Fruit fly (Drosophila melanogaster) whole organism, embryonic: ENCODE measurements around the gene Atg14.
A peak's percentile ranks its signal among the peaks of the same experiment; 100 is the strongest.

Experiments used
- Aef1 ChIP-seq: fragments of 200-800 bp; sonication (Bioruptor generic); IDR thresholded peaks from 3 replicates; pipeline ENCODE4 v1.3.6; 2022; ENCODE audit warnings: missing biosample characterization, missing genetic modification characterization
- CG10979 ChIP-seq: fragments of 200-800 bp; sonication (Bioruptor generic); optimal IDR thresholded peaks from 2 replicates; lab custom pipeline; 2018; ENCODE audit warnings: missing biosample characterization, mild to moderate bottlenecking, missing genetic modification characterization, moderate library complexity
- CG11560 ChIP-seq: fragments of 200-800 bp; sonication (Bioruptor generic); IDR thresholded peaks from 3 replicates; pipeline ENCODE4 v1.3.6; 2022; ENCODE audit warnings: missing biosample characterization, missing genetic modification characterization
- CG12071 ChIP-seq: fragments of 200-800 bp; sonication (Bioruptor generic); optimal IDR thresholded peaks from 3 replicates; lab custom pipeline; 2018; ENCODE audit warnings: missing biosample characterization, mild to moderate bottlenecking, missing genetic modification characterization
- CG12155 ChIP-seq: fragments of 200-800 bp; sonication (Bioruptor generic); optimal IDR thresholded peaks from 3 replicates; lab custom pipeline; 2016; ENCODE audit warnings: missing biosample characterization, missing genetic modification characterization
- CG12299 ChIP-seq: fragments of 200-800 bp; sonication (Bioruptor generic); optimal IDR thresholded peaks from 2 replicates; lab custom pipeline; 2018; ENCODE audit warnings: missing biosample characterization, mild to moderate bottlenecking, missing genetic modification characterization
- CG14710 ChIP-seq: fragments of 200-800 bp; sonication (Bioruptor generic); optimal IDR thresholded peaks from 3 replicates; lab custom pipeline; 2019; ENCODE audit warnings: missing biosample characterization, mild to moderate bottlenecking, missing genetic modification characterization, moderate library complexity
- CG15696 ChIP-seq: fragments of 200-800 bp; sonication (Bioruptor generic); optimal IDR thresholded peaks from 2 replicates; lab custom pipeline; 2019; ENCODE audit warnings: missing biosample characterization, mild to moderate bottlenecking, missing genetic modification characterization, moderate library complexity
- CG17359 ChIP-seq: fragments of 200-800 bp; sonication (Bioruptor generic); optimal IDR thresholded peaks from 3 replicates; lab custom pipeline; 2018; ENCODE audit warnings: missing biosample characterization, mild to moderate bottlenecking, missing genetic modification characterization, moderate library complexity
- CG17802 ChIP-seq: fragments of 200-800 bp; sonication (Bioruptor generic); optimal IDR thresholded peaks from 2 replicates; lab custom pipeline; 2018; ENCODE audit warnings: missing biosample characterization, mild to moderate bottlenecking, missing genetic modification characterization, moderate library complexity
- CG3163 ChIP-seq: fragments of 200-800 bp; sonication (Bioruptor generic); optimal IDR thresholded peaks from 3 replicates; lab custom pipeline; 2016; ENCODE audit warnings: missing biosample characterization, missing genetic modification characterization
- CG34422 ChIP-seq: fragments of 200-800 bp; sonication (Bioruptor generic); IDR thresholded peaks from 3 replicates; pipeline ENCODE4 v1.3.6; 2022; ENCODE audit warnings: missing biosample characterization, missing genetic modification characterization
- CG4282 ChIP-seq: fragments of 200-800 bp; sonication (Bioruptor generic); optimal IDR thresholded peaks from 2 replicates; lab custom pipeline; 2016; ENCODE audit warnings: missing biosample characterization, missing genetic modification characterization
- CG4328 ChIP-seq: fragments of 200-800 bp; sonication (Bioruptor generic); optimal IDR thresholded peaks from 3 replicates; lab custom pipeline; 2017; ENCODE audit warnings: missing biosample characterization, missing genetic modification reagents, missing genetic modification characterization
- CG4404 ChIP-seq: fragments of 200-800 bp; sonication (Bioruptor generic); IDR thresholded peaks from 2 replicates; pipeline ENCODE4 v1.3.6; 2022; ENCODE audit warnings: missing biosample characterization, missing genetic modification characterization
- CG4617 ChIP-seq: fragments of 200-800 bp; sonication (Bioruptor generic); optimal IDR thresholded peaks from 3 replicates; lab custom pipeline; 2016; ENCODE audit warnings: missing biosample characterization, missing genetic modification characterization, borderline replicate concordance
- CG6654 ChIP-seq: fragments of 200-800 bp; sonication (Bioruptor generic); optimal IDR thresholded peaks from 2 replicates; lab custom pipeline; 2017; ENCODE audit warnings: missing biosample characterization, mild to moderate bottlenecking, missing genetic modification characterization
- CG8478 ChIP-seq: fragments of >200 bp; optimal IDR thresholded peaks from 2 replicates; lab custom pipeline; 2018
- CHES-1-like ChIP-seq: fragments of 200-800 bp; sonication (Bioruptor generic); optimal IDR thresholded peaks from 2 replicates; lab custom pipeline; 2016; ENCODE audit warnings: missing biosample characterization, missing genetic modification characterization
- CTCF ChIP-seq: fragments of 200-800 bp; sonication (Bioruptor generic); optimal IDR thresholded peaks from 2 replicates; lab custom pipeline; 2017; ENCODE audit warnings: missing biosample characterization, mild to moderate bottlenecking, missing genetic modification characterization, moderate library complexity
- D ChIP-seq, 2 experiments: fragments of 200-800 bp in 1 of 2; fragments of >200 bp in 1 of 2; sonication (Bioruptor generic) in 1 of 2; optimal IDR thresholded peaks; 2 replicates in 1 of 2; 3 replicates in 1 of 2; lab custom pipeline; 2017; ENCODE audit warnings: mild to moderate bottlenecking in 1 of 2, missing biosample characterization in 1 of 2, missing genetic modification characterization in 1 of 2, missing genetic modification reagents in 1 of 2
- Dbx ChIP-seq: fragments of 200-800 bp; sonication (Bioruptor generic); IDR thresholded peaks from 3 replicates; pipeline ENCODE4 v1.3.6; 2022; ENCODE audit warnings: missing biosample characterization, missing genetic modification characterization
- Deaf1 ChIP-seq: fragments of 200-800 bp; optimal IDR thresholded peaks from 3 replicates; lab custom pipeline; 2019; ENCODE audit warnings: missing biosample characterization, mild to moderate bottlenecking, missing genetic modification characterization, moderate library complexity
- Dek ChIP-seq: fragments of 200-800 bp; sonication (Bioruptor generic); optimal IDR thresholded peaks from 3 replicates; lab custom pipeline; 2019; ENCODE audit warnings: missing biosample characterization, mild to moderate bottlenecking, missing genetic modification characterization, moderate library complexity
- Elba2 ChIP-seq: fragments of 200-800 bp; sonication (Bioruptor generic); optimal IDR thresholded peaks from 3 replicates; lab custom pipeline; 2016; ENCODE audit warnings: missing biosample characterization, missing genetic modification characterization
- Fer3 ChIP-seq: fragments of 200-800 bp; sonication (Bioruptor generic); optimal IDR thresholded peaks from 2 replicates; lab custom pipeline; 2018; ENCODE audit warnings: missing biosample characterization, mild to moderate bottlenecking, missing genetic modification characterization, moderate library complexity
- Lhr ChIP-seq: fragments of 200-800 bp; sonication (Bioruptor generic); optimal IDR thresholded peaks from 3 replicates; lab custom pipeline; 2017; ENCODE audit warnings: mild to moderate bottlenecking, missing biosample characterization, missing genetic modification reagents, missing genetic modification characterization
- Lpt ChIP-seq: fragments of >200 bp; optimal IDR thresholded peaks from 2 replicates; lab custom pipeline; 2018; ENCODE audit warnings: missing biosample characterization, missing genetic modification characterization
- MESR4 ChIP-seq: fragments of 200-800 bp; sonication (Bioruptor generic); optimal IDR thresholded peaks from 2 replicates; lab custom pipeline; 2018; ENCODE audit warnings: missing biosample characterization, mild to moderate bottlenecking, missing genetic modification characterization, moderate library complexity
- Mes4 ChIP-seq: fragments of 200-800 bp; sonication (Bioruptor generic); optimal IDR thresholded peaks from 2 replicates; lab custom pipeline; 2016; ENCODE audit warnings: missing biosample characterization, missing genetic modification characterization
- Neu2 ChIP-seq: fragments of 200-800 bp; sonication (Bioruptor generic); optimal IDR thresholded peaks from 3 replicates; lab custom pipeline; 2016; ENCODE audit warnings: missing biosample characterization, missing genetic modification characterization, borderline replicate concordance
- Nf-YB ChIP-seq: fragments of 200-800 bp; sonication (Bioruptor generic); optimal IDR thresholded peaks from 3 replicates; lab custom pipeline; 2019; ENCODE audit warnings: missing biosample characterization, mild to moderate bottlenecking, missing genetic modification characterization, moderate library complexity
- Oaz ChIP-seq: fragments of 200-800 bp; sonication (Bioruptor generic); IDR thresholded peaks from 2 replicates; pipeline ENCODE4 v1.3.6; 2022; ENCODE audit warnings: missing biosample characterization, missing genetic modification characterization
- Scr ChIP-seq: fragments of 200-800 bp; sonication (Bioruptor generic); IDR thresholded peaks from 2 replicates; pipeline ENCODE4 v1.3.6; 2022; ENCODE audit warnings: missing biosample characterization, missing genetic modification characterization; ENCODE audit not compliant: partially characterized antibody
- Spps ChIP-seq: fragments of 200-800 bp; sonication (Bioruptor generic); optimal IDR thresholded peaks from 2 replicates; lab custom pipeline; 2018; ENCODE audit warnings: missing biosample characterization, mild to moderate bottlenecking, missing genetic modification characterization
- Sry-δ ChIP-seq: fragments of 200-800 bp; sonication (Bioruptor generic); optimal IDR thresholded peaks from 2 replicates; lab custom pipeline; 2016; ENCODE audit warnings: missing biosample characterization, missing genetic modification characterization
- TFAM ChIP-seq: fragments of 200-800 bp; sonication (Bioruptor generic); optimal IDR thresholded peaks from 2 replicates; lab custom pipeline; 2017; ENCODE audit warnings: missing biosample characterization, missing genetic modification characterization, inconsistent platforms
- amos ChIP-seq: fragments of 200-800 bp; sonication (Bioruptor generic); IDR thresholded peaks from 2 replicates; pipeline ENCODE4 v1.3.6; 2022; ENCODE audit warnings: missing biosample characterization, missing genetic modification characterization; ENCODE audit not compliant: partially characterized antibody
- ase ChIP-seq: fragments of 200-800 bp; sonication (Bioruptor generic); IDR thresholded peaks from 3 replicates; pipeline ENCODE4 v1.3.6; 2022; ENCODE audit warnings: missing biosample characterization, missing genetic modification characterization
- ci ChIP-seq: fragments of 200-800 bp; sonication (Bioruptor generic); IDR thresholded peaks from 3 replicates; pipeline ENCODE4 v1.3.6; 2022; ENCODE audit warnings: missing biosample characterization, missing genetic modification characterization
- dmrt99B ChIP-seq: fragments of 200-800 bp; sonication (Bioruptor generic); optimal IDR thresholded peaks from 2 replicates; lab custom pipeline; 2018; ENCODE audit warnings: missing biosample characterization, mild to moderate bottlenecking, missing genetic modification characterization, moderate library complexity
- exex ChIP-seq: fragments of 200-800 bp; sonication (Bioruptor generic); optimal IDR thresholded peaks from 4 replicates; lab custom pipeline; 2018; ENCODE audit warnings: missing biosample characterization, mild to moderate bottlenecking, missing genetic modification characterization, moderate library complexity
- inv ChIP-seq: fragments of 200-800 bp; sonication (Bioruptor generic); IDR thresholded peaks from 2 replicates; pipeline ENCODE4 v1.3.6; 2022; ENCODE audit warnings: missing biosample characterization, missing genetic modification characterization; ENCODE audit not compliant: partially characterized antibody
- jigr1 ChIP-seq: fragments of 200-800 bp; sonication (Bioruptor generic); IDR thresholded peaks from 3 replicates; pipeline ENCODE4 v1.3.6; 2022; ENCODE audit warnings: missing biosample characterization, missing genetic modification characterization
- ken ChIP-seq: fragments of 200-800 bp; sonication (Bioruptor generic); IDR thresholded peaks from 3 replicates; pipeline ENCODE4 v1.3.6; 2022; ENCODE audit warnings: missing biosample characterization, missing genetic modification characterization
- lilli ChIP-seq: fragments of 200-800 bp; sonication (Bioruptor generic); optimal IDR thresholded peaks from 3 replicates; lab custom pipeline; 2016; ENCODE audit warnings: missing biosample characterization, missing genetic modification characterization
- lola ChIP-seq, 3 experiments: fragments of >200 bp in 2 of 3; fragments of 200-800 bp in 1 of 3; sonication (Bioruptor generic) in 1 of 3; optimal IDR thresholded peaks; 2 replicates each; lab custom pipeline; 2017 to 2019; ENCODE audit warnings: missing biosample characterization in 3 of 3, missing genetic modification characterization in 3 of 3, mild to moderate bottlenecking in 1 of 3, moderate library complexity in 1 of 3
- stc ChIP-seq: fragments of 200-800 bp; sonication (Bioruptor generic); IDR thresholded peaks from 2 replicates; pipeline ENCODE4 v1.3.6; 2022; ENCODE audit warnings: missing biosample characterization, missing genetic modification characterization
- unc-4 ChIP-seq: fragments of 200-800 bp; sonication (Bioruptor generic); IDR thresholded peaks from 2 replicates; pipeline ENCODE4 v1.3.6; 2022; ENCODE audit warnings: missing biosample characterization, missing genetic modification characterization; ENCODE audit not compliant: partially characterized antibody
- vfl ChIP-seq: fragments of 200-800 bp; sonication (Bioruptor generic); optimal IDR thresholded peaks from 2 replicates; lab custom pipeline; 2016; ENCODE audit warnings: missing biosample characterization, missing genetic modification characterization

Atg14 gene

dm6 chr3R:29148072-29148471, 31.9 kb downstream of the Atg14 start, which contains the start of the genes CG11882 and Pglym78 (continued):
- TF ChIP-seq CG6654 (GFP tag; lab: Kevin White, UChicago), result no peak
- peak; percentile 83 for TF ChIP-seq ci
- TF ChIP-seq stc (GFP tag; lab: Robert Waterston, UW), result peak; percentile 51; the same call in 1 of the 2 replicates
- TF ChIP-seq jigr1 (GFP tag; lab: Robert Waterston, UW), result no peak
- TF ChIP-seq CG10979, result no peak
- TF ChIP-seq CG14710, result peak; percentile 41
- no peak for TF ChIP-seq Lpt (GFP tag; lab: Kevin White, UChicago)
- TF ChIP-seq dmrt99B (tag; lab: Kevin White, UChicago), result no peak
- TF ChIP-seq Scr, result peak; percentile 58
- TF ChIP-seq Spps (tag; lab: Kevin White, UChicago), result no peak
- peak; percentile 50 for TF ChIP-seq CG3163 (GFP tag; lab: Kevin White, UChicago)
- peak; percentile 40 for TF ChIP-seq Nf-YB (GFP tag; lab: Kevin White, UChicago)
- peak; percentile 69; the same call in 1 of the 3 replicates for TF ChIP-seq CG34422
- peak; percentile 66; the same call in 2 of the 3 replicates for TF ChIP-seq Dbx
- peak; percentile 73 for TF ChIP-seq CG4617 (GFP tag; lab: Kevin White, UChicago)
- TF ChIP-seq MESR4, result peak; percentile 88
- TF ChIP-seq D (optimal IDR thresholded peaks at IDR 0.05; lab: Kevin White, UChicago), result peak; percentile 77
- no peak for TF ChIP-seq D (GFP tag; optimal IDR thresholded peaks at IDR 0.05; lab: Kevin White, UChicago)
- TF ChIP-seq CG8478 (lab: Kevin White, UChicago), result peak; percentile 20
- peak; percentile 23 for TF ChIP-seq CTCF
- peak; percentile 47 for TF ChIP-seq CG4282 (GFP tag; lab: Kevin White, UChicago)
- TF ChIP-seq CG17359 (tag; lab: Kevin White, UChicago), result peak; percentile 6
- peak; percentile 65 for TF ChIP-seq unc-4 (GFP tag; lab: Robert Waterston, UW)
- TF ChIP-seq CG4328, result no peak
- no peak for TF ChIP-seq CG17802 (tag; lab: Kevin White, UChicago)
- peak; percentile 8 for TF ChIP-seq vfl
- peak; percentile 57 for TF ChIP-seq CG12155 (GFP tag; lab: Kevin White, UChicago)
- TF ChIP-seq exex (tag; lab: Kevin White, UChicago), result peak; percentile 60
- peak; percentile 21; the same call in 1 of the 3 replicates for TF ChIP-seq Aef1 (GFP tag; lab: Robert Waterston, UW)
- TF ChIP-seq Elba2 (GFP tag; lab: Kevin White, UChicago), result peak; percentile 81
- TF ChIP-seq Neu2 (GFP tag; lab: Kevin White, UChicago), result no peak
- TF ChIP-seq TFAM (GFP tag; lab: Kevin White, UChicago), result no peak
- TF ChIP-seq CG12299 (tag; lab: Kevin White, UChicago), result no peak
- peak; percentile 18 for TF ChIP-seq Fer3 (tag; lab: Kevin White, UChicago)
- TF ChIP-seq CG11560 (tag; lab: Robert Waterston, UW), result no peak
- no peak for TF ChIP-seq lola (GFP tag; optimal IDR thresholded peaks at IDR 0.05; lab: Kevin White, UChicago)
- TF ChIP-seq CHES-1-like, result peak; percentile 80
- TF ChIP-seq Mes4 (GFP tag; lab: Kevin White, UChicago), result peak; percentile 12
- 0 out of 3 replicates have a peak, but pooled peaks have one; percentile 64 for TF ChIP-seq ken (GFP tag; lab: Robert Waterston, UW)
- TF ChIP-seq Oaz (GFP tag; lab: Robert Waterston, UW), result no peak
- TF ChIP-seq lilli (GFP tag; lab: Kevin White, UChicago), result peak; percentile 78
- TF ChIP-seq CG15696, result no peak
- peak; percentile 89 for TF ChIP-seq Sry-δ
- TF ChIP-seq inv (GFP tag; lab: Robert Waterston, UW), result peak; percentile 30; the same call in 1 of the 2 replicates
- no peak for TF ChIP-seq Deaf1 (tag; lab: Kevin White, UChicago)
- no peak for TF ChIP-seq CG12071 (GFP tag; lab: Kevin White, UChicago)
- TF ChIP-seq Dek (tag; lab: Kevin White, UChicago), result no peak
- peak; percentile 89 for TF ChIP-seq Lhr (GFP tag; lab: Kevin White, UChicago)
- peak; percentile 53; the same call in 1 of the 3 replicates for TF ChIP-seq ase
- peak; percentile 58; the same call in 1 of the 2 replicates for TF ChIP-seq amos (GFP tag; lab: Robert Waterston, UW)
- TF ChIP-seq CG4404, result no peak
